Fruit fly (Drosophila melanogaster): Measurements from ENCODE around the gene CG14687.
A peak's percentile ranks its signal among the peaks of the same experiment; 100 is the strongest.

CG14687 gene

DNA sequence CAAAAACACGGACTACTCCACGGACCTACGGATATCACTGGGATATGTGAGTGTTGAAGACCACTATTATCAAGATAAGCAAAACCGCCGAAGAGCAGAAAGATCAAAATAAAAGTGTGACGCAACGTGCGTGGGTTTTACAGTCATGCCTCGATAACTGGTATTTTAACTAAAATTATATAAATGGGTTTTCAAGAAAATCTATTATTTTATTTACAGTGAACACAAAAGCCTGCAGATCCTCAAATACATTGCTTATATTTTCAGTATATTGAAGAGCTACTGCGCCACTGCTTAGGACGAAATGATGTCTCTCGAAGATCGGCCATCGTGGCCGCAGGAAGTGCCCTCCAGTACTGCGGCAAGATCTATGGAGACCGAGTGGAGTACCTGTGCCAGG lies 30.7 kb upstream of the CG14687 start (continued):
- TF ChIP-seq ind (GFP tag; optimal IDR thresholded peaks at IDR 0.05) = no peak
- TF ChIP-seq al (GFP tag; IDR thresholded peaks at IDR 0.05) = peak; percentile 23; the same call in 1 of the 2 replicates
- no peak for TF ChIP-seq HLH3B (GFP tag; IDR thresholded peaks at IDR 0.05)
- TF ChIP-seq Hsf (GFP tag; optimal IDR thresholded peaks at IDR 0.05) = no peak
- no peak for TF ChIP-seq CG30020 (tag; optimal IDR thresholded peaks at IDR 0.05)
- TF ChIP-seq CG8281 (tag; optimal IDR thresholded peaks at IDR 0.05) = no peak
- TF ChIP-seq dati (GFP tag; IDR thresholded peaks at IDR 0.05) = no peak
- TF ChIP-seq CG8478 (optimal IDR thresholded peaks at IDR 0.05) = no peak
- no peak for TF ChIP-seq CG4282 (GFP tag; optimal IDR thresholded peaks at IDR 0.05)
- TF ChIP-seq CG10431 (GFP tag; optimal IDR thresholded peaks at IDR 0.05) = no peak
- TF ChIP-seq CG13624 (GFP tag; optimal IDR thresholded peaks at IDR 0.05) = peak; percentile 35
- peak; percentile 3 to 94 for TF ChIP-seq Pdp1 (GFP tag; optimal IDR thresholded peaks at IDR 0.05)
- no peak for TF ChIP-seq Fer1 (GFP tag; optimal IDR thresholded peaks at IDR 0.05)
- TF ChIP-seq Ada2b (GFP tag; IDR thresholded peaks at IDR 0.05) = no peak; the same call in 1 of the 2 replicates
- TF ChIP-seq Camta (GFP tag; optimal IDR thresholded peaks at IDR 0.05) = no peak
- TF ChIP-seq CoRest (tag; optimal IDR thresholded peaks at IDR 0.05) = no peak
- TF ChIP-seq CG6254 (GFP tag; optimal IDR thresholded peaks at IDR 0.05) = no peak
- TF ChIP-seq rib (GFP tag; IDR thresholded peaks at IDR 0.05) = no peak
- peak; percentile 24 for TF ChIP-seq Xbp1 (GFP tag; optimal IDR thresholded peaks at IDR 0.05)
- TF ChIP-seq CG14014 (GFP tag; IDR thresholded peaks at IDR 0.05) = no peak
- TF ChIP-seq CG34224 (GFP tag; IDR thresholded peaks at IDR 0.05; ENCODE audit: partially characterized antibody) = no peak
- TF ChIP-seq Xrp1 (GFP tag; IDR thresholded peaks at IDR 0.05) = peak; percentile 8; the same call in 1 of the 2 replicates
- 0 out of 3 replicates have a peak, but pooled peaks have one; percentile 13 for TF ChIP-seq CG11456 (GFP tag; IDR thresholded peaks at IDR 0.05)
- no peak for TF ChIP-seq CG17912 (GFP tag; optimal IDR thresholded peaks at IDR 0.05)
- TF ChIP-seq ara (GFP tag; IDR thresholded peaks at IDR 0.05) = 0 out of 2 replicates have a peak, but pooled peaks have one; percentile 36
- peak; percentile 50 for TF ChIP-seq Ets65A (GFP tag)
- TF ChIP-seq Drgx (GFP tag; IDR thresholded peaks at IDR 0.05) = no peak
- no peak for TF ChIP-seq CG4360 (GFP tag; IDR thresholded peaks at IDR 0.05)
- no peak for TF ChIP-seq nau (GFP tag; optimal IDR thresholded peaks at IDR 0.05)
- no peak for TF ChIP-seq CG31388 (GFP tag; optimal IDR thresholded peaks at IDR 0.05)
- TF ChIP-seq Hr78 (GFP tag; optimal IDR thresholded peaks at IDR 0.05) = no peak
- no peak for TF ChIP-seq CG3838 (GFP tag; optimal IDR thresholded peaks at IDR 0.05)
- no peak for TF ChIP-seq CG33213 (GFP tag; optimal IDR thresholded peaks at IDR 0.05)
- no peak for TF ChIP-seq CG15479 (GFP tag; optimal IDR thresholded peaks at IDR 0.05)
- TF ChIP-seq CG7357 (GFP tag; IDR thresholded peaks at IDR 0.05) = no peak
- TF ChIP-seq lilli (GFP tag; optimal IDR thresholded peaks at IDR 0.05) = peak; percentile 33
- TF ChIP-seq YL-1 (GFP tag; optimal IDR thresholded peaks at IDR 0.05) = no peak
- peak; percentile 57 for TF ChIP-seq slbo (GFP tag; IDR thresholded peaks at IDR 0.05)
- peak; percentile 46 for TF ChIP-seq row (GFP tag; IDR thresholded peaks at IDR 0.05)
- no peak for TF ChIP-seq Sry-δ (GFP tag; optimal IDR thresholded peaks at IDR 0.05)
- no peak for TF ChIP-seq CG18599 (GFP tag; optimal IDR thresholded peaks at IDR 0.05)
- TF ChIP-seq hkb (optimal IDR thresholded peaks at IDR 0.05) = no peak
- peak; percentile 51; the same call in 1 of the 2 replicates for TF ChIP-seq hkb (GFP tag; IDR thresholded peaks at IDR 0.05)
- TF ChIP-seq jing (GFP tag; optimal IDR thresholded peaks at IDR 0.05) = no peak
- no peak for TF ChIP-seq CG3065 (GFP tag; optimal IDR thresholded peaks at IDR 0.05)
- TF ChIP-seq TFAM (GFP tag; optimal IDR thresholded peaks at IDR 0.05) = no peak
- no peak for TF ChIP-seq CG10321 (GFP tag; IDR thresholded peaks at IDR 0.05)
- TF ChIP-seq tup (GFP tag; optimal IDR thresholded peaks at IDR 0.05) = no peak
- peak; percentile 21; the same call in 1 of the 3 replicates for TF ChIP-seq tgo (GFP tag; IDR thresholded peaks at IDR 0.05)
- no peak for TF ChIP-seq vnd (GFP tag; IDR thresholded peaks at IDR 0.05; ENCODE audit: partially characterized antibody)
- TF ChIP-seq Dfd (GFP tag; optimal IDR thresholded peaks at IDR 0.05) = no peak
- no peak for TF ChIP-seq Atf-2 (GFP tag; optimal IDR thresholded peaks at IDR 0.05)
- 0 out of 2 replicates have a peak, but pooled peaks have one; percentile 20 for TF ChIP-seq CG14441 (GFP tag; IDR thresholded peaks at IDR 0.05)
